Worm (Caenorhabditis elegans): ENCODE data around the gene cpx-2.

ce11 chrX:13106177-13106761 lies 35.2 kb upstream of the cpx-2 start:
- TF ChIP-seq nhr-12 (tag; optimal IDR thresholded peaks at IDR 0.05) (no peak), ceh-8 (GFP tag; optimal IDR thresholded peaks at IDR 0.05) (no peak), tlp-1 (tag; optimal IDR thresholded peaks at IDR 0.05) (no peak), nhr-85 (tag) (no peak)

Measured in whole organism, L1 larva.